Fruit fly (Drosophila melanogaster) whole organism, embryonic: ENCODE data around the gene AP-2mu.

Source experiments
- CG10267 ChIP-seq: fragments of 200-800 bp; sonication (Bioruptor generic); optimal IDR thresholded peaks from 2 replicates; lab custom pipeline; 2018; ENCODE audit warnings: missing biosample characterization, mild to moderate bottlenecking, missing genetic modification characterization, moderate library complexity
- CG10366 ChIP-seq: fragments of 200-800 bp; sonication (Bioruptor generic); IDR thresholded peaks from 2 replicates; pipeline ENCODE4 v1.3.6; 2022; ENCODE audit warnings: missing biosample characterization, missing genetic modification characterization
- CG11085 ChIP-seq: fragments of 200-800 bp; sonication (Bioruptor generic); IDR thresholded peaks from 2 replicates; pipeline ENCODE4 v1.3.6; 2022; ENCODE audit warnings: missing biosample characterization, missing genetic modification characterization
- CG12236 ChIP-seq: fragments of 200-800 bp; sonication (Bioruptor generic); optimal IDR thresholded peaks from 2 replicates; lab custom pipeline; 2016; ENCODE audit warnings: missing biosample characterization, missing genetic modification characterization
- CG12299 ChIP-seq: fragments of 200-800 bp; sonication (Bioruptor generic); optimal IDR thresholded peaks from 2 replicates; lab custom pipeline; 2018; ENCODE audit warnings: missing biosample characterization, mild to moderate bottlenecking, missing genetic modification characterization
- CG13287 ChIP-seq: fragments of 200-800 bp; sonication (Bioruptor generic); IDR thresholded peaks from 2 replicates; pipeline ENCODE4 v1.3.6; 2022; ENCODE audit warnings: missing biosample characterization, missing genetic modification characterization; ENCODE audit not compliant: partially characterized antibody
- CG16813 ChIP-seq: fragments of 200-800 bp; sonication (Bioruptor generic); IDR thresholded peaks from 3 replicates; pipeline ENCODE4 v1.3.6; 2022; ENCODE audit warnings: missing biosample characterization, missing genetic modification characterization; ENCODE audit not compliant: partially characterized antibody
- CG17186 ChIP-seq: fragments of 200-800 bp; sonication (Bioruptor generic); optimal IDR thresholded peaks from 3 replicates; lab custom pipeline; 2017; ENCODE audit warnings: missing biosample characterization, missing genetic modification reagents, missing genetic modification characterization
- CG18476 ChIP-seq: fragments of 200-800 bp; sonication (Bioruptor generic); optimal IDR thresholded peaks from 2 replicates; lab custom pipeline; 2016; ENCODE audit warnings: missing biosample characterization, mild to moderate bottlenecking, missing genetic modification characterization
- CG18599 ChIP-seq: fragments of 200-800 bp; sonication (Bioruptor generic); optimal IDR thresholded peaks from 3 replicates; lab custom pipeline; 2017; ENCODE audit warnings: missing biosample characterization, missing genetic modification characterization, mild to moderate bottlenecking, moderate library complexity, missing genetic modification reagents
- CG18764 ChIP-seq: fragments of 200-800 bp; sonication (Bioruptor generic); optimal IDR thresholded peaks from 3 replicates; lab custom pipeline; 2016; ENCODE audit warnings: missing biosample characterization, missing genetic modification characterization
- CG2129 ChIP-seq: fragments of 200-800 bp; sonication (Bioruptor generic); IDR thresholded peaks from 2 replicates; pipeline ENCODE4 v1.3.6; 2022; ENCODE audit warnings: missing biosample characterization, missing genetic modification characterization; ENCODE audit not compliant: partially characterized antibody
- CG32532 ChIP-seq: fragments of 200-800 bp; sonication (Bioruptor generic); IDR thresholded peaks from 2 replicates; pipeline ENCODE4 v1.3.6; 2022; ENCODE audit warnings: missing biosample characterization, missing genetic modification characterization
- CG32767 ChIP-seq: fragments of 200-800 bp; sonication (Bioruptor generic); IDR thresholded peaks from 2 replicates; pipeline ENCODE4 v1.3.6; 2022; ENCODE audit warnings: missing biosample characterization, missing genetic modification characterization
- CG33213 ChIP-seq: fragments of 200-800 bp; sonication (Bioruptor generic); optimal IDR thresholded peaks from 3 replicates; lab custom pipeline; 2016; ENCODE audit warnings: missing biosample characterization, missing genetic modification characterization
- CG6654 ChIP-seq: fragments of 200-800 bp; sonication (Bioruptor generic); optimal IDR thresholded peaks from 2 replicates; lab custom pipeline; 2017; ENCODE audit warnings: missing biosample characterization, mild to moderate bottlenecking, missing genetic modification characterization
- CG6689 ChIP-seq: fragments of 200-800 bp; sonication (Bioruptor generic); IDR thresholded peaks from 2 replicates; pipeline ENCODE4 v1.3.6; 2022; ENCODE audit warnings: missing biosample characterization, missing genetic modification characterization
- CG7928 ChIP-seq: fragments of 200-800 bp; sonication (Bioruptor generic); optimal IDR thresholded peaks from 2 replicates; lab custom pipeline; 2017; ENCODE audit warnings: missing biosample characterization, mild to moderate bottlenecking, missing genetic modification characterization
- CG7963 ChIP-seq: fragments of 200-800 bp; sonication (Bioruptor generic); IDR thresholded peaks from 3 replicates; pipeline ENCODE4 v1.3.6; 2022; ENCODE audit warnings: missing biosample characterization, missing genetic modification characterization; ENCODE audit not compliant: partially characterized antibody
- CG9797 ChIP-seq: fragments of 200-800 bp; sonication (Bioruptor generic); optimal IDR thresholded peaks from 3 replicates; lab custom pipeline; 2018; ENCODE audit warnings: missing biosample characterization, mild to moderate bottlenecking, missing genetic modification characterization
- Dref ChIP-seq: fragments of 200-800 bp; sonication (Bioruptor generic); IDR thresholded peaks from 2 replicates; pipeline ENCODE4 v1.3.6; 2022; ENCODE audit warnings: missing biosample characterization, missing genetic modification characterization
- E2f2 ChIP-seq: fragments of 200-800 bp; sonication (Bioruptor generic); IDR thresholded peaks from 2 replicates; pipeline ENCODE4 v1.3.6; 2022; ENCODE audit warnings: missing biosample characterization, missing genetic modification characterization
- Ets65A ChIP-seq: fragments of 200-800 bp; sonication (Bioruptor generic); peaks from one replicate; lab custom pipeline; 2016; ENCODE audit warnings: missing biosample characterization, missing genetic modification characterization
- HHEX ChIP-seq: fragments of 200-800 bp; sonication (Bioruptor generic); optimal IDR thresholded peaks from 3 replicates; lab custom pipeline; 2017; ENCODE audit warnings: missing biosample characterization, mild to moderate bottlenecking, missing genetic modification characterization, missing genetic modification reagents
- HLHmδ ChIP-seq: fragments of 200-800 bp; sonication (Bioruptor generic); optimal IDR thresholded peaks from 2 replicates; lab custom pipeline; 2018; ENCODE audit warnings: missing biosample characterization, mild to moderate bottlenecking, missing genetic modification characterization, moderate library complexity
- Hsf ChIP-seq: fragments of 200-800 bp; sonication (Bioruptor generic); optimal IDR thresholded peaks from 3 replicates; lab custom pipeline; 2016; ENCODE audit warnings: missing biosample characterization, missing genetic modification characterization
- MTF-1 ChIP-seq: fragments of 200-800 bp; sonication (Bioruptor generic); optimal IDR thresholded peaks from 2 replicates; lab custom pipeline; 2018; ENCODE audit warnings: missing biosample characterization, mild to moderate bottlenecking, missing genetic modification characterization, borderline replicate concordance
- Nf-YC ChIP-seq: fragments of 200-800 bp; optimal IDR thresholded peaks from 3 replicates; lab custom pipeline; 2019; ENCODE audit warnings: missing biosample characterization, mild to moderate bottlenecking, missing genetic modification characterization, moderate library complexity
- Opbp ChIP-seq: fragments of 200-800 bp; sonication (Bioruptor generic); IDR thresholded peaks from 3 replicates; pipeline ENCODE4 v1.3.6; 2022; ENCODE audit warnings: missing biosample characterization, missing genetic modification characterization; ENCODE audit not compliant: partially characterized antibody
- Ptx1 ChIP-seq: fragments of 200-800 bp; sonication (Bioruptor generic); IDR thresholded peaks from 2 replicates; pipeline ENCODE4 v1.3.6; 2022; ENCODE audit warnings: missing biosample characterization, missing genetic modification characterization
- Spps ChIP-seq: fragments of 200-800 bp; sonication (Bioruptor generic); optimal IDR thresholded peaks from 2 replicates; lab custom pipeline; 2018; ENCODE audit warnings: missing biosample characterization, mild to moderate bottlenecking, missing genetic modification characterization
- Sry-δ ChIP-seq: fragments of 200-800 bp; sonication (Bioruptor generic); optimal IDR thresholded peaks from 2 replicates; lab custom pipeline; 2016; ENCODE audit warnings: missing biosample characterization, missing genetic modification characterization
- amos ChIP-seq: fragments of 200-800 bp; sonication (Bioruptor generic); IDR thresholded peaks from 2 replicates; pipeline ENCODE4 v1.3.6; 2022; ENCODE audit warnings: missing biosample characterization, missing genetic modification characterization; ENCODE audit not compliant: partially characterized antibody
- gce ChIP-seq: fragments of 200-800 bp; sonication (Bioruptor generic); IDR thresholded peaks from 3 replicates; pipeline ENCODE4 v1.3.6; 2022; ENCODE audit warnings: missing biosample characterization, missing genetic modification characterization
- grau ChIP-seq: fragments of 200-800 bp; optimal IDR thresholded peaks from 3 replicates; lab custom pipeline; 2019; ENCODE audit warnings: missing biosample characterization, mild to moderate bottlenecking, missing genetic modification characterization, moderate library complexity
- jigr1 ChIP-seq: fragments of 200-800 bp; sonication (Bioruptor generic); IDR thresholded peaks from 3 replicates; pipeline ENCODE4 v1.3.6; 2022; ENCODE audit warnings: missing biosample characterization, missing genetic modification characterization
- ken ChIP-seq: fragments of 200-800 bp; sonication (Bioruptor generic); IDR thresholded peaks from 3 replicates; pipeline ENCODE4 v1.3.6; 2022; ENCODE audit warnings: missing biosample characterization, missing genetic modification characterization
- mam ChIP-seq: fragments of 200-800 bp; sonication (Bioruptor generic); optimal IDR thresholded peaks from 3 replicates; lab custom pipeline; 2016; ENCODE audit warnings: missing biosample characterization, missing genetic modification characterization
- nerfin-2 ChIP-seq: fragments of 200-800 bp; sonication (Bioruptor generic); IDR thresholded peaks from 2 replicates; pipeline ENCODE4 v1.3.6; 2022; ENCODE audit warnings: missing biosample characterization, missing genetic modification characterization; ENCODE audit not compliant: partially characterized antibody
- oc ChIP-seq: fragments of 200-800 bp; sonication (Bioruptor generic); optimal IDR thresholded peaks from 2 replicates; lab custom pipeline; 2018; ENCODE audit warnings: missing biosample characterization, mild to moderate bottlenecking, missing genetic modification characterization, moderate library complexity
- pzg ChIP-seq: fragments of 200-800 bp; sonication (Bioruptor generic); optimal IDR thresholded peaks from 3 replicates; lab custom pipeline; 2018; ENCODE audit warnings: missing biosample characterization, mild to moderate bottlenecking, missing genetic modification characterization, moderate library complexity
- sr ChIP-seq: fragments of 200-800 bp; sonication (Bioruptor generic); IDR thresholded peaks from 3 replicates; pipeline ENCODE4 v1.3.6; 2022; ENCODE audit warnings: missing biosample characterization, missing genetic modification characterization
- tio ChIP-seq: fragments of 200-800 bp; sonication (Bioruptor generic); optimal IDR thresholded peaks from 2 replicates; lab custom pipeline; 2017; ENCODE audit warnings: missing biosample characterization, missing genetic modification characterization, inconsistent platforms
- toy ChIP-seq: fragments of 200-800 bp; sonication (Bioruptor generic); IDR thresholded peaks from 2 replicates; pipeline ENCODE4 v1.3.6; 2022; ENCODE audit warnings: missing biosample characterization, missing genetic modification characterization
- ttk ChIP-seq: fragments of 200-800 bp; sonication (Bioruptor generic); IDR thresholded peaks from 2 replicates; pipeline ENCODE4 v2.1.2; 2022; ENCODE audit warnings: missing biosample characterization, missing genetic modification characterization
- tx ChIP-seq: fragments of 200-800 bp; sonication (Bioruptor generic); optimal IDR thresholded peaks from 2 replicates; lab custom pipeline; 2016; ENCODE audit warnings: missing biosample characterization, missing genetic modification characterization
- unc-4 ChIP-seq: fragments of 200-800 bp; sonication (Bioruptor generic); IDR thresholded peaks from 2 replicates; pipeline ENCODE4 v1.3.6; 2022; ENCODE audit warnings: missing biosample characterization, missing genetic modification characterization; ENCODE audit not compliant: partially characterized antibody

Gene AP-2mu

DNA sequence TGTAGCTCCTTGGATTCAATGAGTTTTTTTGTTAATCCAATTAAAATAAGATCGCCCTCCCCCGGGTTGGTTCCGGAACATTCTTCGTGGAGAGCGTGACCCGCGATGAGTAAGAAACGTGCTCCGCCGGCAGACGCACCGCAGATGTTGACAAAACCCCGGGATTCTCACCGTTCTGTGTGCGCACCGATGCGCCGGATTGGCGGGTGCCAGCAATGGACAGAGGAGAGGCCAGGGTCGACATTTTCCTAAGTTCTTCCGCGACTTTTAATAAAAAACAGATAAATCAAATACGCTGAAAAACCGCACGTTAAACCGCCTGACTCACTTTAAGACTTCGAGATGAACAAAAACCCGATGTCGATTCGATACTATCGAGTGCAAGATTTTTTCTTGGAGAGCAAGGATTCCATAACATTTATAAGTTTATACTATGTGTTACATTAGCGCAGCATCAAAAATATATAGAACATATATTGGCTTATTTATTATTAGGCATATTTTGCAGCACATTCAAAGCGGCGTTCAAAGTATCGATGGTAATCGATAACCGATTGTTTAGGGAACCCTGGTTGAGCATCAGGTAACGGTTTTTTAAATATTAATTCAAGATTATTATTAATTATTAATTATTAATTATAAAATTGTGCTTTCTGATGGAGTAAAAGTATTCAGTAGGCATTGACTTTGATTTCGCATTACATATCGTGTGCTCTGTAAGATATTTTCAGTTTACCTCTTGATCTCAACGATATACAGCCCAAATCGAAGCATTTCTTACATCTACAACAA, 29.0 kb downstream of the AP-2mu start, which contains the start of the genes CCT1 and tHMG1 (continued):
- TF ChIP-seq CG7963 = peak; percentile 79
- no peak for TF ChIP-seq Ptx1
- TF ChIP-seq Dref (GFP tag; lab: Robert Waterston, UW) = peak; percentile 77
- no peak for TF ChIP-seq HHEX (GFP tag; lab: Kevin White, UChicago)
- peak; percentile 21 for TF ChIP-seq grau (tag; lab: Kevin White, UChicago)
- no peak for TF ChIP-seq CG18764 (GFP tag; lab: Kevin White, UChicago)
- TF ChIP-seq CG2129 (GFP tag; lab: Robert Waterston, UW) = peak; percentile 98
- TF ChIP-seq Spps (tag; lab: Kevin White, UChicago) = peak; percentile 19
- no peak for TF ChIP-seq CG32767 (GFP tag; lab: Robert Waterston, UW)
- peak; percentile 84 for TF ChIP-seq nerfin-2 (GFP tag; lab: Robert Waterston, UW)
- TF ChIP-seq CG7928 (GFP tag; lab: Kevin White, UChicago) = peak; percentile 93
- TF ChIP-seq toy (GFP tag; lab: Robert Waterston, UW) = no peak
- TF ChIP-seq Nf-YC (tag; lab: Kevin White, UChicago) = peak; percentile 38
- TF ChIP-seq Sry-δ (GFP tag; lab: Kevin White, UChicago) = peak; percentile 87
- TF ChIP-seq Opbp = peak; percentile 85
- TF ChIP-seq tio = no peak
- peak; percentile 47 for TF ChIP-seq tx
- peak; percentile 11 for TF ChIP-seq Hsf (GFP tag; lab: Kevin White, UChicago)
- TF ChIP-seq E2f2 (GFP tag; lab: Robert Waterston, UW) = peak; percentile 81
- no peak for TF ChIP-seq CG18599 (GFP tag; lab: Kevin White, UChicago)
- no peak for TF ChIP-seq CG18476 (GFP tag; lab: Kevin White, UChicago)
- no peak for TF ChIP-seq gce (GFP tag; lab: Robert Waterston, UW)
- peak; percentile 23 for TF ChIP-seq CG9797 (GFP tag; lab: Kevin White, UChicago)

DNA sequence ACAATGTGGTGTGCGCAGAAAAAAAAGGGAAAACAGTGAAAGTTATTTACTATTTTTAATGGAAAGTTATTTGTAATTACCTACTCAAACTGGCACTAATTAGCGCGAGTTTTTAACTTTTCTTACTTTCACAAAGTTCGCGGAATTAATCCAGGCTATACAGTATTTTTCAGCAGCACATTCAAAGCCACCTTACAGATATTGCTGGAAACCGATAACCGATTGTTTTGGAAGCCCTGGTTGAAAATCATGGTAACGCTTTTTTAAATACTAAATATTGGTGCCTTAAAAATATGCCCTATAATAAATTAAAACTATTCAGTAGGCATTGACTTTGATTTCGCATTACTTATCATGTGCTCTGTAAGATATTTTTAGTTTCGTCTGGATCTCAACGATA, 30.5 kb downstream of the AP-2mu start, which contains the start of gene tHMG2:
Gene tHMG2 (plus strand): TSS at position 187 of the 400 bp plus-strand sequence.
- peak; percentile 27; the same call in 1 of the 2 replicates for TF ChIP-seq amos (GFP tag; lab: Robert Waterston, UW)
- TF ChIP-seq CG10366 (GFP tag; lab: Robert Waterston, UW) = no peak
- no peak for TF ChIP-seq ttk (GFP tag; lab: Robert Waterston, UW)
- TF ChIP-seq CG12236 (GFP tag; lab: Kevin White, UChicago) = no peak
- no peak for TF ChIP-seq CG33213 (GFP tag; lab: Kevin White, UChicago)
- TF ChIP-seq CG11085 (GFP tag; lab: Robert Waterston, UW) = no peak
- TF ChIP-seq oc (tag; lab: Kevin White, UChicago) = no peak
- TF ChIP-seq sr (GFP tag; lab: Robert Waterston, UW) = no peak
- TF ChIP-seq CG32532 (GFP tag; lab: Robert Waterston, UW) = no peak
- TF ChIP-seq pzg (GFP tag; lab: Kevin White, UChicago) = peak; percentile 40
- peak; percentile 14 for TF ChIP-seq Ets65A (GFP tag; lab: Kevin White, UChicago)
- TF ChIP-seq MTF-1 (GFP tag; lab: Kevin White, UChicago) = no peak
- TF ChIP-seq HLHmδ = no peak
- no peak for TF ChIP-seq ken (GFP tag; lab: Robert Waterston, UW)
- peak; percentile 66 for TF ChIP-seq Dref (GFP tag; lab: Robert Waterston, UW)
- TF ChIP-seq CG10267 (tag; lab: Kevin White, UChicago) = no peak
- TF ChIP-seq mam = no peak
- TF ChIP-seq CG12299 (tag; lab: Kevin White, UChicago) = no peak
- peak; percentile 76 for TF ChIP-seq CG6689 (GFP tag; lab: Robert Waterston, UW)
- peak; percentile 36 for TF ChIP-seq Sry-δ (GFP tag; lab: Kevin White, UChicago)
- TF ChIP-seq CG17186 (GFP tag; lab: Kevin White, UChicago) = no peak
- 0 out of 3 replicates have a peak, but pooled peaks have one; percentile 47 for TF ChIP-seq CG16813 (GFP tag; lab: Robert Waterston, UW)
- TF ChIP-seq E2f2 (GFP tag; lab: Robert Waterston, UW) = peak; percentile 56
- TF ChIP-seq CG6654 (GFP tag; lab: Kevin White, UChicago) = no peak
- TF ChIP-seq unc-4 (GFP tag; lab: Robert Waterston, UW) = 0 out of 2 replicates have a peak, but pooled peaks have one; percentile 28
- TF ChIP-seq jigr1 = no peak
- peak; percentile 40; the same call in 1 of the 2 replicates for TF ChIP-seq CG13287 (GFP tag; lab: Robert Waterston, UW)
- peak; percentile 83 for TF ChIP-seq CG7928 (GFP tag; lab: Kevin White, UChicago)
